Fruit fly (Drosophila melanogaster) whole organism, adult: ENCODE measurements around the gene galla-2.

Experiments used
- CG11617 ChIP-seq: fragments of 200-800 bp; sonication (Bioruptor generic); optimal IDR thresholded peaks from 2 replicates; lab custom pipeline; 2017; ENCODE audit warnings: mild to moderate bottlenecking, missing biosample characterization, missing genetic modification reagents, missing genetic modification characterization
- CG12768 ChIP-seq: fragments of 200-800 bp; sonication (Bioruptor generic); optimal IDR thresholded peaks from 2 replicates; lab custom pipeline; 2017; ENCODE audit warnings: missing biosample characterization, missing genetic modification characterization, mild to moderate bottlenecking, moderate library complexity, missing genetic modification reagents
- CG14711 ChIP-seq: fragments of 200-800 bp; sonication (Bioruptor generic); optimal IDR thresholded peaks from 2 replicates; lab custom pipeline; 2018; ENCODE audit warnings: missing biosample characterization, mild to moderate bottlenecking, missing genetic modification characterization, moderate library complexity
- CG1620 ChIP-seq: fragments of 200-800 bp; sonication (Bioruptor generic); optimal IDR thresholded peaks from 2 replicates; lab custom pipeline; 2016; ENCODE audit warnings: missing biosample characterization, missing genetic modification characterization
- CG33017 ChIP-seq: fragments of 200-800 bp; sonication (Bioruptor generic); optimal IDR thresholded peaks from 2 replicates; lab custom pipeline; 2018; ENCODE audit warnings: missing biosample characterization, mild to moderate bottlenecking, missing genetic modification characterization, moderate library complexity
- CG5204 ChIP-seq: fragments of 200-800 bp; sonication (Bioruptor generic); optimal IDR thresholded peaks from 2 replicates; lab custom pipeline; 2016; ENCODE audit warnings: missing biosample characterization, missing genetic modification characterization
- CG7045 ChIP-seq: fragments of 200-800 bp; sonication (Bioruptor generic); optimal IDR thresholded peaks from 2 replicates; lab custom pipeline; 2017; ENCODE audit warnings: missing biosample characterization, mild to moderate bottlenecking, missing genetic modification characterization
- CG7101 ChIP-seq: fragments of 200-800 bp; sonication (Bioruptor generic); optimal IDR thresholded peaks from 2 replicates; lab custom pipeline; 2018; ENCODE audit warnings: missing biosample characterization, mild to moderate bottlenecking, missing genetic modification characterization, moderate library complexity
- Clk ChIP-seq: fragments of 200-800 bp; sonication (Bioruptor generic); optimal IDR thresholded peaks from 2 replicates; lab custom pipeline; 2017; ENCODE audit warnings: missing biosample characterization, missing genetic modification characterization
- Crg-1 ChIP-seq: fragments of 200-800 bp; sonication (Bioruptor generic); optimal IDR thresholded peaks from 2 replicates; lab custom pipeline; 2016; ENCODE audit warnings: missing biosample characterization, missing genetic modification characterization
- Hr96 ChIP-seq: fragments of 200-800 bp; sonication (Bioruptor generic); optimal IDR thresholded peaks from 2 replicates; lab custom pipeline; 2016; ENCODE audit warnings: missing biosample characterization, missing genetic modification characterization
- Mnt ChIP-seq: fragments of 200-800 bp; sonication (Bioruptor generic); optimal IDR thresholded peaks from 2 replicates; lab custom pipeline; 2016; ENCODE audit warnings: missing biosample characterization, mild to moderate bottlenecking, missing genetic modification characterization
- bab1 ChIP-seq: fragments of 200-800 bp; sonication (Bioruptor generic); optimal IDR thresholded peaks from 3 replicates; lab custom pipeline; 2019; ENCODE audit warnings: missing biosample characterization, mild to moderate bottlenecking, missing genetic modification characterization, moderate library complexity
- cic ChIP-seq: fragments of 200-800 bp; sonication (Bioruptor generic); optimal IDR thresholded peaks from 2 replicates; lab custom pipeline; 2017; ENCODE audit warnings: missing biosample characterization, mild to moderate bottlenecking, missing genetic modification characterization, moderate library complexity
- cnc ChIP-seq, 2 experiments: fragments of >200 bp; optimal IDR thresholded peaks; 2 replicates each; lab custom pipeline; 2017
- kay ChIP-seq: fragments of 200-800 bp; sonication (Bioruptor generic); peaks from one replicate; lab custom pipeline; 2016; ENCODE audit warnings: missing biosample characterization, missing genetic modification characterization, borderline replicate concordance
- ovo ChIP-seq: fragments of 200-800 bp; sonication (Bioruptor generic); optimal IDR thresholded peaks from 2 replicates; lab custom pipeline; 2016; ENCODE audit warnings: missing biosample characterization, missing genetic modification characterization
- pad ChIP-seq: fragments of 200-800 bp; sonication (Bioruptor generic); optimal IDR thresholded peaks from 3 replicates; lab custom pipeline; 2017; ENCODE audit warnings: missing biosample characterization, missing genetic modification characterization, mild to moderate bottlenecking, moderate library complexity, missing genetic modification reagents
- tj ChIP-seq: fragments of 200-800 bp; sonication (Bioruptor generic); optimal IDR thresholded peaks from 3 replicates; lab custom pipeline; 2017; ENCODE audit warnings: missing biosample characterization, mild to moderate bottlenecking, missing genetic modification characterization, moderate library complexity
- toe ChIP-seq: fragments of 200-800 bp; sonication (Bioruptor generic); optimal IDR thresholded peaks from 2 replicates; lab custom pipeline; 2016; ENCODE audit warnings: missing biosample characterization, missing genetic modification characterization

galla-2 gene

DNA sequence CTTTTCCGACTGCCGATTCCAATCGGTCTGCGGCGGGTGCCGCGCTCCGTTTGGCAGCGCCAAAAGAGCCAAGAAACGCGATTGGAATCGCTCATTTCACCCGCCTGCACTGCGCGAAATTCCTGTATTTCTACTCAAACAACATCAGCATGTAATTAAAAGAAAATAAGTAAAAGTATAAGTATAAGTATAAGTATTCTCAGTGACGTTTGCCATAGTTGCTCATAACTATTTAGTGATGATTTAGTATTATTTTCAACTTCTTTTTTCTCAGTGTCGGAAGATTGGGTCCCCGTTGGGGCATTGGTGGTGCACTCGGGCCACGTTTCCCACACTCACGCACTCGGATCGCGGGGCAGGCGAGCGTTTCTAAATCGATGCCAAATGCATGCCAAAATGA is 30.5 kb downstream of the galla-2 start:
- TF ChIP-seq CG33017 (tag; lab: Kevin White, UChicago): no peak
- TF ChIP-seq cic (GFP tag; lab: Kevin White, UChicago): no peak
- TF ChIP-seq CG7045 (GFP tag; lab: Kevin White, UChicago): no peak
- TF ChIP-seq Mnt (GFP tag; lab: Kevin White, UChicago): no peak
- no peak for TF ChIP-seq toe (GFP tag; lab: Kevin White, UChicago)
- TF ChIP-seq cnc (optimal IDR thresholded peaks at IDR 0.05; lab: Kevin White, UChicago): no peak
- no peak for TF ChIP-seq tj (GFP tag; lab: Kevin White, UChicago)
- no peak for TF ChIP-seq CG7101 (tag; lab: Kevin White, UChicago)

DNA sequence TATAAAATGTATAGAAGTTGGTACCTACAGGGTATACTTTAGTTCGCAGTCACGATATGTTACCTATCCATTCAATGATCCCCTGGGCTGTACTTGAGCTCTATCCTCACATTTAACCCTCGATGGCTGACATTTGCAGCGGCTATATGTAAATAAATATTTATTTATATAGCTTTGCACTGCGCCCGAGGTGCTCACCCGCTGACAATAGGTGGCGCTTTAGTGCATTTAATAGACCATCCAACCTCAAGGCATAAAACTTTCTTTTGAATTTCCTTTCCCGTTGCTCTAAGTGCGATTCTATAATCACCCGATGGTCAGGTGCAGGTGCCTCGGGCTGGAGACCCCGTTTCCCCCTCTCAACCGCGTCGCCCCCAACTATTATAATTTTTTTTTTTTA is 34.6 kb downstream of the galla-2 start:
- TF ChIP-seq Hr96 (GFP tag; lab: Kevin White, UChicago) (no peak), CG11617 (GFP tag; lab: Kevin White, UChicago) (no peak), CG14711 (no peak), pad (GFP tag; lab: Kevin White, UChicago) (no peak), CG5204 (GFP tag; lab: Kevin White, UChicago) (no peak), kay (GFP tag; lab: Kevin White, UChicago) (no peak), CG12768 (GFP tag; lab: Kevin White, UChicago) (no peak), Crg-1 (GFP tag; lab: Kevin White, UChicago) (no peak), bab1 (GFP tag; lab: Kevin White, UChicago) (no peak), CG1620 (GFP tag; lab: Kevin White, UChicago) (no peak), CG7045 (GFP tag; lab: Kevin White, UChicago) (no peak), cnc (optimal IDR thresholded peaks at IDR 0.05; lab: Kevin White, UChicago) (no peak)

- no peak for TF ChIP-seq CG7101 (tag; lab: Kevin White, UChicago)
- no peak for TF ChIP-seq cic (GFP tag; lab: Kevin White, UChicago)
- no peak for TF ChIP-seq Clk (GFP tag; lab: Kevin White, UChicago)
- TF ChIP-seq Mnt (GFP tag; lab: Kevin White, UChicago): no peak
- no peak for TF ChIP-seq tj (GFP tag; lab: Kevin White, UChicago)
- TF ChIP-seq CG14711: no peak
- TF ChIP-seq cnc (optimal IDR thresholded peaks at IDR 0.05; lab: Kevin White, UChicago): no peak
- no peak for TF ChIP-seq CG11617 (GFP tag; lab: Kevin White, UChicago)
- TF ChIP-seq toe (GFP tag; lab: Kevin White, UChicago): no peak
- no peak for TF ChIP-seq CG1620 (GFP tag; lab: Kevin White, UChicago)
- no peak for TF ChIP-seq Crg-1 (GFP tag; lab: Kevin White, UChicago)
- TF ChIP-seq ovo (GFP tag; lab: Kevin White, UChicago): no peak
- no peak for TF ChIP-seq kay (GFP tag; lab: Kevin White, UChicago)
- TF ChIP-seq bab1 (GFP tag; lab: Kevin White, UChicago): no peak
Observed at dm6 chr3L:10918454-10918853, 35.8 kb downstream of the galla-2 start.

DNA sequence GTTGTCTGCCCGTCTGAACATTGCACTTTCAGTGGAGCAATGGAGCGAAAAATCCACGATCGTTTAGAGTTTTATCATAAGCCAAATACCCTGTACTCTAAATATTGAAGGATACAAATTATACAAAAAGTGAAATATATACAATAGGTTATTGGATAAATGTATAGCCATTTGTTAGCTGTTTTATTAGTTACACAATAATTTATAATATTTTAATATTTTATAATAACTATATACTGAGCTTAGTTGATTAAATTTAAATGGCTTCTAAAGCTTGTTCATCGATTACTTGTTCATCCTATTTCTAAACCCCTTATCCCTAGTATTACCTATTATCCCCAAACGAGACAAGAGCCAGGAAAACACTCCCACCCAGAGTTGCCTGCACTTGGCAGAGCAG is 40.3 kb downstream of the galla-2 start:
- TF ChIP-seq pad (GFP tag; lab: Kevin White, UChicago) (no peak), CG12768 (GFP tag; lab: Kevin White, UChicago) (no peak), CG7101 (tag; lab: Kevin White, UChicago) (no peak), CG1620 (GFP tag; lab: Kevin White, UChicago) (no peak), toe (GFP tag; lab: Kevin White, UChicago) (no peak), tj (GFP tag; lab: Kevin White, UChicago) (no peak), Clk (GFP tag; lab: Kevin White, UChicago) (no peak), CG11617 (GFP tag; lab: Kevin White, UChicago) (no peak), cnc (optimal IDR thresholded peaks at IDR 0.05; lab: Kevin White, UChicago) (no peak), CG5204 (GFP tag; lab: Kevin White, UChicago) (no peak), CG14711 (no peak), CG33017 (tag; lab: Kevin White, UChicago) (no peak)

DNA sequence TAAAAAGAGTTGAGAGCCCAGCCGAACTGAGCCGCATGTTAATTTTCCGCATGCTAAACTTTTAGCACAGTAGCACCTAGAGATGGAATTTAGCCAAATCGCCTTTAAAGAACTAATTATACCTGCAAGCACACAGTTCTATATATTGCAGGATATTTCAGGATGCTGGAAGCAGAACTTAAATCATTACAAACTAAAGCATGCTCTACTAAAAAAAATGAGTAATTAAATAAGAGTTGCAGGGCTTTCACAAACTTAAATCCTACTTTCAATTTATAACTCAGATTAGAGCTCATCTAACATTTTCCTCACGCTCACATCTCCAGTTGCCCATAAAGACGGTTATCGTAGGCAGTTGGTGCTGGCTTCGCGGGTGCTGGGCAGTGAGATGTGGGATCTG is 42.0 kb downstream of the galla-2 start:
- TF ChIP-seq CG14711 (no peak), Crg-1 (GFP tag; lab: Kevin White, UChicago) (no peak), Mnt (GFP tag; lab: Kevin White, UChicago) (no peak), CG1620 (GFP tag; lab: Kevin White, UChicago) (no peak), CG5204 (GFP tag; lab: Kevin White, UChicago) (no peak), CG33017 (tag; lab: Kevin White, UChicago) (no peak), CG7045 (GFP tag; lab: Kevin White, UChicago) (no peak), tj (GFP tag; lab: Kevin White, UChicago) (no peak)

DNA sequence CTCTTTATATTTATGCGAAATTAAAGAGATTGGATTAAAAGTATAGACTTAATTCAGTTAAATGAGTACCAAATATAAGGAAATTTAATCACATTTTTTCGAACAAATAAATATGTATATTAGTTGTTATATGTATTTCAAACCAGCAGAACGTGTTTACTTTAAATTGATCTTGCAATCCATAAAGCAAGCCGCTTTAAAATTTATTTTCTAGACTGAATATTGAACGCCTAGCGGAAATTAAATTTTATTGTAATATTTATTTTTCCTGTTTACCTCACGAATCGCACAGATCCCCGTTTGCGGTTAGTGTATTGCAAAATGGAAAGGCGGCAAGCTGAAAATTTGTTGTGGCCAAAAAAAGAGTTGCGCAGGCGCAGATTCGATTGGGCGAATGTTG is 44.7 kb downstream of the galla-2 start:
- TF ChIP-seq CG7101 (tag; lab: Kevin White, UChicago): no peak

- TF ChIP-seq CG7045 (GFP tag; lab: Kevin White, UChicago): no peak
- no peak for TF ChIP-seq Clk (GFP tag; lab: Kevin White, UChicago)
- TF ChIP-seq CG5204 (GFP tag; lab: Kevin White, UChicago): no peak
- no peak for TF ChIP-seq toe (GFP tag; lab: Kevin White, UChicago)
- TF ChIP-seq tj (GFP tag; lab: Kevin White, UChicago): no peak
- TF ChIP-seq ovo (GFP tag; lab: Kevin White, UChicago): no peak
- no peak for TF ChIP-seq CG7101 (tag; lab: Kevin White, UChicago)
- no peak for TF ChIP-seq cic (GFP tag; lab: Kevin White, UChicago)
- no peak for TF ChIP-seq Mnt (GFP tag; lab: Kevin White, UChicago)
- TF ChIP-seq pad (GFP tag; lab: Kevin White, UChicago): no peak
- TF ChIP-seq kay (GFP tag; lab: Kevin White, UChicago): no peak
- no peak for TF ChIP-seq Crg-1 (GFP tag; lab: Kevin White, UChicago)
- TF ChIP-seq CG33017 (tag; lab: Kevin White, UChicago): no peak
- no peak for TF ChIP-seq CG12768 (GFP tag; lab: Kevin White, UChicago)
- no peak for TF ChIP-seq bab1 (GFP tag; lab: Kevin White, UChicago)
- no peak for TF ChIP-seq cnc (optimal IDR thresholded peaks at IDR 0.05; lab: Kevin White, UChicago)
- no peak for TF ChIP-seq Hr96 (GFP tag; lab: Kevin White, UChicago)
- TF ChIP-seq CG11617 (GFP tag; lab: Kevin White, UChicago): no peak
- TF ChIP-seq CG1620 (GFP tag; lab: Kevin White, UChicago): no peak
Observed at dm6 chr3L:10927953-10928352, 45.3 kb downstream of the galla-2 start.
